Fruit fly (Drosophila melanogaster) whole organism, embryonic: ENCODE measurements around the gene CG4658.

ENCODE experiments used
- Awh ChIP-seq: fragments of 200-800 bp; sonication (Bioruptor generic); IDR thresholded peaks from 2 replicates; pipeline ENCODE4, ENCODE4 v1.3.6; 2022; ENCODE audit warnings: missing biosample characterization, missing genetic modification characterization
- Bteb2 ChIP-seq: fragments of 200-800 bp; sonication (Bioruptor generic); optimal IDR thresholded peaks from 2 replicates; lab custom pipeline; 2016; ENCODE audit warnings: missing biosample characterization, missing genetic modification characterization
- CG1024 ChIP-seq: fragments of 200-800 bp; sonication (Bioruptor generic); IDR thresholded peaks from 2 replicates; pipeline ENCODE4 v1.3.6; 2022; ENCODE audit warnings: missing biosample characterization, missing genetic modification characterization
- CG10267 ChIP-seq: fragments of 200-800 bp; sonication (Bioruptor generic); optimal IDR thresholded peaks from 2 replicates; lab custom pipeline; 2018; ENCODE audit warnings: missing biosample characterization, mild to moderate bottlenecking, missing genetic modification characterization, moderate library complexity
- CG10565 ChIP-seq: fragments of 200-800 bp; sonication (Bioruptor generic); optimal IDR thresholded peaks from 3 replicates; lab custom pipeline; 2016; ENCODE audit warnings: missing biosample characterization, mild to moderate bottlenecking, missing genetic modification characterization
- CG11504 ChIP-seq: fragments of 200-800 bp; sonication (Bioruptor generic); optimal IDR thresholded peaks from 3 replicates; lab custom pipeline; 2019; ENCODE audit warnings: missing biosample characterization, mild to moderate bottlenecking, missing genetic modification characterization, moderate library complexity
- CG11560 ChIP-seq: fragments of 200-800 bp; sonication (Bioruptor generic); IDR thresholded peaks from 3 replicates; pipeline ENCODE4 v1.3.6; 2022; ENCODE audit warnings: missing biosample characterization, missing genetic modification characterization
- CG11696 ChIP-seq: fragments of 200-800 bp; sonication (Bioruptor generic); IDR thresholded peaks from 2 replicates; pipeline ENCODE4 v1.3.6; 2022; ENCODE audit warnings: missing biosample characterization, missing genetic modification characterization
- CG12659 ChIP-seq: fragments of 200-800 bp; sonication (Bioruptor generic); optimal IDR thresholded peaks from 3 replicates; lab custom pipeline; 2017; ENCODE audit warnings: mild to moderate bottlenecking, missing biosample characterization, missing genetic modification reagents, missing genetic modification characterization
- CG13123 ChIP-seq: fragments of 200-800 bp; sonication (Bioruptor generic); optimal IDR thresholded peaks from 2 replicates; lab custom pipeline; 2016; ENCODE audit warnings: missing biosample characterization, missing genetic modification characterization
- CG15696 ChIP-seq: fragments of 200-800 bp; sonication (Bioruptor generic); optimal IDR thresholded peaks from 2 replicates; lab custom pipeline; 2019; ENCODE audit warnings: missing biosample characterization, mild to moderate bottlenecking, missing genetic modification characterization, moderate library complexity
- CG16779 ChIP-seq: fragments of 200-800 bp; sonication (Bioruptor generic); IDR thresholded peaks from 2 replicates; pipeline ENCODE4 v1.3.6; 2022; ENCODE audit warnings: missing biosample characterization, missing genetic modification characterization
- CG3163 ChIP-seq: fragments of 200-800 bp; sonication (Bioruptor generic); optimal IDR thresholded peaks from 3 replicates; lab custom pipeline; 2016; ENCODE audit warnings: missing biosample characterization, missing genetic modification characterization
- CG32772 ChIP-seq: fragments of 200-800 bp; sonication (Bioruptor generic); IDR thresholded peaks from 2 replicates; pipeline ENCODE4 v1.3.6; 2022; ENCODE audit warnings: missing biosample characterization, missing genetic modification characterization
- CG3281 ChIP-seq: fragments of 200-800 bp; sonication (Bioruptor generic); optimal IDR thresholded peaks from 3 replicates; lab custom pipeline; 2017; ENCODE audit warnings: missing biosample characterization, mild to moderate bottlenecking, missing genetic modification characterization
- CG33213 ChIP-seq: fragments of 200-800 bp; sonication (Bioruptor generic); optimal IDR thresholded peaks from 3 replicates; lab custom pipeline; 2016; ENCODE audit warnings: missing biosample characterization, missing genetic modification characterization
- CG34376 ChIP-seq: fragments of 200-800 bp; sonication (Bioruptor generic); optimal IDR thresholded peaks from 2 replicates; lab custom pipeline; 2018; ENCODE audit warnings: missing biosample characterization, mild to moderate bottlenecking, missing genetic modification characterization
- CG3726 ChIP-seq: fragments of 200-800 bp; sonication (Bioruptor generic); IDR thresholded peaks from 3 replicates; pipeline ENCODE4, ENCODE4 v1.3.6; 2022; ENCODE audit warnings: missing biosample characterization, missing genetic modification characterization
- CG4730 ChIP-seq: fragments of 200-800 bp; sonication (Bioruptor generic); IDR thresholded peaks from 2 replicates; pipeline ENCODE4 v1.3.6; 2022; ENCODE audit warnings: missing biosample characterization, missing genetic modification characterization
- CTCF ChIP-seq: fragments of 200-800 bp; sonication (Bioruptor generic); optimal IDR thresholded peaks from 2 replicates; lab custom pipeline; 2017; ENCODE audit warnings: missing biosample characterization, mild to moderate bottlenecking, missing genetic modification characterization, moderate library complexity
- CkIIα-i1 ChIP-seq: fragments of 200-800 bp; sonication (Bioruptor generic); IDR thresholded peaks from 2 replicates; pipeline ENCODE4 v1.3.6; 2022; ENCODE audit warnings: missing biosample characterization, missing genetic modification characterization
- D19B ChIP-seq: fragments of 200-800 bp; sonication (Bioruptor generic); optimal IDR thresholded peaks from 2 replicates; lab custom pipeline; 2017; ENCODE audit warnings: missing biosample characterization, mild to moderate bottlenecking, missing genetic modification characterization
- Deaf1 ChIP-seq: fragments of 200-800 bp; optimal IDR thresholded peaks from 3 replicates; lab custom pipeline; 2019; ENCODE audit warnings: missing biosample characterization, mild to moderate bottlenecking, missing genetic modification characterization, moderate library complexity
- Dfd ChIP-seq, 2 experiments: fragments of >200 bp; optimal IDR thresholded peaks; 2 replicates each; lab custom pipeline; 2017; ENCODE audit warnings: missing biosample characterization in 2 of 2, missing genetic modification characterization in 2 of 2
- E2f2 ChIP-seq: fragments of 200-800 bp; sonication (Bioruptor generic); IDR thresholded peaks from 2 replicates; pipeline ENCODE4 v1.3.6; 2022; ENCODE audit warnings: missing biosample characterization, missing genetic modification characterization
- Eip74EF ChIP-seq, 2 experiments: fragments of 200-800 bp in 1 of 2; fragments of >200 bp in 1 of 2; sonication (Bioruptor generic) in 1 of 2; optimal IDR thresholded peaks; 2 replicates each; lab custom pipeline; 2017 to 2019; ENCODE audit warnings: missing biosample characterization in 2 of 2, missing genetic modification characterization in 2 of 2, mild to moderate bottlenecking in 1 of 2, moderate library complexity in 1 of 2
- Ets97D ChIP-seq: fragments of 200-800 bp; sonication (Bioruptor generic); optimal IDR thresholded peaks from 3 replicates; lab custom pipeline; 2016; ENCODE audit warnings: missing biosample characterization, missing genetic modification characterization
- Hr78 ChIP-seq, 2 experiments: fragments of 200-800 bp in 1 of 2; fragments of >200 bp in 1 of 2; sonication (Bioruptor generic) in 1 of 2; optimal IDR thresholded peaks; 2 replicates each; lab custom pipeline; 2017 to 2019; ENCODE audit warnings: missing biosample characterization in 2 of 2, missing genetic modification characterization in 2 of 2, mild to moderate bottlenecking in 1 of 2, moderate library complexity in 1 of 2
- NfI ChIP-seq: fragments of 200-800 bp; sonication (Bioruptor generic); optimal IDR thresholded peaks from 3 replicates; lab custom pipeline; 2018; ENCODE audit warnings: missing biosample characterization, mild to moderate bottlenecking, missing genetic modification characterization, moderate library complexity
- Pdp1 ChIP-seq, 2 experiments: fragments of 200-800 bp; sonication (Bioruptor generic); optimal IDR thresholded peaks; 3 replicates each; lab custom pipeline; 2016; ENCODE audit warnings: missing biosample characterization in 2 of 2, missing genetic modification characterization in 2 of 2, mild to moderate bottlenecking in 1 of 2, moderate library complexity in 1 of 2
- Sin3A ChIP-seq: fragments of >200 bp; optimal IDR thresholded peaks from 2 replicates; lab custom pipeline; 2018
- Sox100B ChIP-seq: fragments of 200-800 bp; sonication (Bioruptor generic); optimal IDR thresholded peaks from 3 replicates; lab custom pipeline; 2018; ENCODE audit warnings: missing biosample characterization, mild to moderate bottlenecking, missing genetic modification characterization
- Sry-δ ChIP-seq: fragments of 200-800 bp; sonication (Bioruptor generic); optimal IDR thresholded peaks from 2 replicates; lab custom pipeline; 2016; ENCODE audit warnings: missing biosample characterization, missing genetic modification characterization
- Tbp ChIP-seq: fragments of >200 bp; optimal IDR thresholded peaks from 2 replicates; lab custom pipeline; 2018; ENCODE audit warnings: missing biosample characterization, missing genetic modification characterization
- Xbp1 ChIP-seq: fragments of 200-800 bp; sonication (Bioruptor generic); optimal IDR thresholded peaks from 3 replicates; lab custom pipeline; 2016; ENCODE audit warnings: missing biosample characterization, mild to moderate bottlenecking, missing genetic modification characterization
- ara ChIP-seq: fragments of 200-800 bp; sonication (Bioruptor generic); IDR thresholded peaks from 2 replicates; pipeline ENCODE4 v1.3.6; 2022; ENCODE audit warnings: missing biosample characterization, missing genetic modification characterization
- ash1 ChIP-seq: fragments of 200-800 bp; sonication (Bioruptor generic); optimal IDR thresholded peaks from 2 replicates; lab custom pipeline; 2018; ENCODE audit warnings: missing biosample characterization, mild to moderate bottlenecking, missing genetic modification characterization
- az2 ChIP-seq: fragments of 200-800 bp; sonication (Bioruptor generic); optimal IDR thresholded peaks from 3 replicates; lab custom pipeline; 2016; ENCODE audit warnings: missing biosample characterization, missing genetic modification characterization
- cato ChIP-seq: fragments of 200-800 bp; sonication (Bioruptor generic); optimal IDR thresholded peaks from 2 replicates; lab custom pipeline; 2016; ENCODE audit warnings: missing biosample characterization, missing genetic modification characterization, borderline replicate concordance
- ems ChIP-seq: fragments of 200-800 bp; sonication (Bioruptor generic); optimal IDR thresholded peaks from 3 replicates; lab custom pipeline; 2016; ENCODE audit warnings: missing biosample characterization, missing genetic modification characterization
- ewg ChIP-seq: fragments of 200-800 bp; sonication (Bioruptor generic); optimal IDR thresholded peaks from 3 replicates; lab custom pipeline; 2017; ENCODE audit warnings: mild to moderate bottlenecking, missing biosample characterization, missing genetic modification reagents, missing genetic modification characterization
- eyg ChIP-seq: fragments of 200-800 bp; sonication (Bioruptor generic); optimal IDR thresholded peaks from 3 replicates; lab custom pipeline; 2016; ENCODE audit warnings: missing biosample characterization, missing genetic modification characterization
- fd102C ChIP-seq: fragments of 200-800 bp; sonication (Bioruptor generic); optimal IDR thresholded peaks from 2 replicates; lab custom pipeline; 2018; ENCODE audit warnings: missing biosample characterization, mild to moderate bottlenecking, missing genetic modification characterization, moderate library complexity
- gt ChIP-seq: fragments of 200-800 bp; sonication (Bioruptor generic); IDR thresholded peaks from 2 replicates; pipeline ENCODE4 v1.3.6; 2022; ENCODE audit warnings: missing biosample characterization, missing genetic modification characterization
- jing ChIP-seq: fragments of 200-800 bp; sonication (Bioruptor generic); optimal IDR thresholded peaks from 2 replicates; lab custom pipeline; 2018; ENCODE audit warnings: missing biosample characterization, mild to moderate bottlenecking, missing genetic modification characterization
- kay ChIP-seq: fragments of 200-800 bp; sonication (Bioruptor generic); optimal IDR thresholded peaks from 2 replicates; lab custom pipeline; 2016; ENCODE audit warnings: missing biosample characterization, missing genetic modification characterization
- mld ChIP-seq: fragments of 200-800 bp; sonication (Bioruptor generic); IDR thresholded peaks from 3 replicates; pipeline ENCODE4 v1.3.6; 2022; ENCODE audit warnings: missing biosample characterization, missing genetic modification characterization; ENCODE audit not compliant: partially characterized antibody
- phol ChIP-seq: fragments of 200-800 bp; sonication (Bioruptor generic); optimal IDR thresholded peaks from 3 replicates; lab custom pipeline; 2018; ENCODE audit warnings: missing biosample characterization, mild to moderate bottlenecking, missing genetic modification characterization, moderate library complexity
- pzg ChIP-seq: fragments of 200-800 bp; sonication (Bioruptor generic); optimal IDR thresholded peaks from 3 replicates; lab custom pipeline; 2018; ENCODE audit warnings: missing biosample characterization, mild to moderate bottlenecking, missing genetic modification characterization, moderate library complexity
- twi ChIP-seq: fragments of 200-800 bp; optimal IDR thresholded peaks from 2 replicates; lab custom pipeline; 2019; ENCODE audit warnings: missing biosample characterization, mild to moderate bottlenecking, missing genetic modification characterization, moderate library complexity
- zfh2 ChIP-seq: fragments of 200-800 bp; sonication (Bioruptor generic); optimal IDR thresholded peaks from 2 replicates; lab custom pipeline; 2016; ENCODE audit warnings: missing biosample characterization, missing genetic modification characterization

CG4658 gene

dm6 chr2L:9954119-9954518 lies 2.8 kb upstream of the CG4658 start, which contains the start of the genes CG13126 and CG4709 (continued):
- TF ChIP-seq Ets97D (GFP tag; lab: Kevin White, UChicago) (peak; percentile 61), CG33213 (GFP tag; lab: Kevin White, UChicago) (peak; percentile 49), Sox100B (peak; percentile 91), CG32772 (GFP tag; lab: Robert Waterston, UW) (peak; percentile 89), Deaf1 (tag; lab: Kevin White, UChicago) (peak; percentile 73), pzg (GFP tag; lab: Kevin White, UChicago) (peak; percentile 59), twi (tag; lab: Kevin White, UChicago) (peak; percentile 81), Pdp1 (GFP tag; optimal IDR thresholded peaks at IDR 0.05; lab: Kevin White, UChicago) (peak; percentile 25 to 71), Awh (peak; percentile 89), jing (GFP tag; lab: Kevin White, UChicago) (peak; percentile 41), CTCF (GFP tag; lab: Kevin White, UChicago) (peak; percentile 61), D19B (GFP tag; lab: Kevin White, UChicago) (peak; percentile 81), eyg (GFP tag; lab: Kevin White, UChicago) (peak; percentile 4), CG3163 (no peak), CG15696 (tag; lab: Kevin White, UChicago) (peak; percentile 95), ara (GFP tag; lab: Robert Waterston, UW) (peak; percentile 89), ems (peak; percentile 29), ewg (GFP tag; lab: Kevin White, UChicago) (peak; percentile 74), Eip74EF (GFP tag; optimal IDR thresholded peaks at IDR 0.05; lab: Kevin White, UChicago) (peak in 1 of 2 experiments; percentile 94), Hr78 (GFP tag; optimal IDR thresholded peaks at IDR 0.05; lab: Kevin White, UChicago) (peak in 1 of 2 experiments; percentile 83), CG11560 (tag; lab: Robert Waterston, UW) (no peak; the same call in 2 of the 3 replicates), CG13123 (GFP tag; lab: Kevin White, UChicago) (peak; percentile 75), Sin3A (lab: Kevin White, UChicago) (peak; percentile 18), CG11696 (GFP tag; lab: Robert Waterston, UW) (peak; percentile 100), Tbp (no peak), CG3726 (GFP tag; lab: Robert Waterston, UW) (peak; percentile 81; the same call in 1 of the 3 replicates), CG11504 (tag; lab: Kevin White, UChicago) (peak; percentile 91), Xbp1 (GFP tag; lab: Kevin White, UChicago) (peak; percentile 90), phol (tag; lab: Kevin White, UChicago) (peak; percentile 96), az2 (GFP tag; lab: Kevin White, UChicago) (peak; percentile 92), CkIIα-i1 (GFP tag; lab: Robert Waterston, UW) (no peak), CG10267 (tag; lab: Kevin White, UChicago) (peak; percentile 99), CG1024 (GFP tag; lab: Robert Waterston, UW) (peak; percentile 66; the same call in 1 of the 2 replicates), CG4730 (GFP tag; lab: Robert Waterston, UW) (peak; percentile 86), fd102C (GFP tag; lab: Kevin White, UChicago) (peak; percentile 59), CG3281 (GFP tag; lab: Kevin White, UChicago) (peak; percentile 92), zfh2 (GFP tag; lab: Kevin White, UChicago) (peak; percentile 49), Dfd (GFP tag; optimal IDR thresholded peaks at IDR 0.05; lab: Kevin White, UChicago) (no peak), ash1 (GFP tag; lab: Kevin White, UChicago) (no peak), mld (GFP tag; lab: Robert Waterston, UW) (no peak), Bteb2 (GFP tag; lab: Kevin White, UChicago) (peak; percentile 49), CG12659 (peak; percentile 90), cato (GFP tag; lab: Kevin White, UChicago) (peak; percentile 70), kay (GFP tag; lab: Kevin White, UChicago) (peak; percentile 82), CG10565 (GFP tag; lab: Kevin White, UChicago) (peak; percentile 51), NfI (GFP tag; lab: Kevin White, UChicago) (peak; percentile 87), CG16779 (GFP tag; lab: Robert Waterston, UW) (no peak), gt (GFP tag; lab: Robert Waterston, UW) (no peak), E2f2 (GFP tag; lab: Robert Waterston, UW) (peak; percentile 76), Sry-δ (GFP tag; lab: Kevin White, UChicago) (peak; percentile 24), CG34376 (GFP tag; lab: Kevin White, UChicago) (peak; percentile 72)
